ENCODE assay signal across 4 fruit fly cellular contexts in the genomic region with DNA sequence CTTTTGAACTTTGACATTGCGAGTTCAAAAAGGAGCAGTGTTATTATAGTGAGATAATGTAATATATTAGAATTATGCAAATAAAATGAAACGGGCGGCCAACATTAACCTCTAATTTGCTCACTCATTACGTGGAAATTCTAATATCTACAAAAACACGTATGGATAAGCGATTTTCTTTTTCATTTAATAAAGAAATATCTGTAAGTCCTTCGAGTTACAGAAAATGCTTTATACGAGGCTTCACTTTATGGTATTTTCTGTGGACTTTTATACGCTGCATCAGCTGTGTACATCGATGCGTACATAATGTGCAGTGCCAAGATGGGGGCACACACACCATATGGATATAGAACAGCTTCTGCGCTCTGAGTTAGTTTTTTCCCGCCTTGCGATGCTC.
TF ChIP-seq lines count a peak whose summit lies in the region.

No protein-coding gene starts in this region.

- no peak for TF ChIP-seq CTCF in whole organism, embryonic (GFP tag; optimal IDR thresholded peaks at IDR 0.05; lab: Kevin White, UChicago)

TF ChIP-seq in whole organism, adult, 20 proteins besides CTCF, POLR2A, EP300 and RAD21:
- TF ChIP-seq tj (GFP tag; optimal IDR thresholded peaks at IDR 0.05; lab: Kevin White, UChicago) (no peak), kay (GFP tag; lab: Kevin White, UChicago; ENCODE audit: borderline replicate concordance) (peak; percentile 65)

TF ChIP-seq in whole organism, embryonic, 481 proteins besides CTCF, POLR2A, EP300 and RAD21:
- peak; percentile 26 for TF ChIP-seq sens (GFP tag; lab: Kevin White, UChicago)
- peak in 1 of 2 experiments; percentile 4 for TF ChIP-seq bsh (GFP tag; optimal IDR thresholded peaks at IDR 0.05; lab: Kevin White, UChicago)
- TF ChIP-seq grau (tag; optimal IDR thresholded peaks at IDR 0.05; lab: Kevin White, UChicago) = peak; percentile 5
- TF ChIP-seq Dfd (GFP tag; optimal IDR thresholded peaks at IDR 0.05; lab: Kevin White, UChicago) = no peak
- TF ChIP-seq nerfin-2 (GFP tag; IDR thresholded peaks at IDR 0.05; lab: Robert Waterston, UW; ENCODE audit: partially characterized antibody) = no peak
- TF ChIP-seq ind (GFP tag; optimal IDR thresholded peaks at IDR 0.05; lab: Kevin White, UChicago) = no peak
- TF ChIP-seq CG10274 (GFP tag; optimal IDR thresholded peaks at IDR 0.05; lab: Kevin White, UChicago) = no peak
- TF ChIP-seq CG14710 (tag; optimal IDR thresholded peaks at IDR 0.05; lab: Kevin White, UChicago) = no peak
- TF ChIP-seq CG15696 (tag; optimal IDR thresholded peaks at IDR 0.05; lab: Kevin White, UChicago) = no peak
- TF ChIP-seq sisA (GFP tag; IDR thresholded peaks at IDR 0.05; lab: Robert Waterston, UW) = no peak
- TF ChIP-seq Oli (tag; optimal IDR thresholded peaks at IDR 0.05; lab: Kevin White, UChicago) = no peak
- no peak for TF ChIP-seq sens-2 (GFP tag; IDR thresholded peaks at IDR 0.05; lab: Robert Waterston, UW)
- no peak for TF ChIP-seq Kr (GFP tag; optimal IDR thresholded peaks at IDR 0.05; lab: Kevin White, UChicago)
- no peak for TF ChIP-seq BEAF-32 (GFP tag; optimal IDR thresholded peaks at IDR 0.05; lab: Kevin White, UChicago)
- TF ChIP-seq cas (GFP tag; IDR thresholded peaks at IDR 0.05; lab: Robert Waterston, UW) = no peak
- TF ChIP-seq Asciz (GFP tag; optimal IDR thresholded peaks at IDR 0.05; lab: Kevin White, UChicago) = no peak
- TF ChIP-seq Mad (GFP tag; optimal IDR thresholded peaks at IDR 0.05; lab: Kevin White, UChicago) = no peak
- no peak for TF ChIP-seq tup (GFP tag; optimal IDR thresholded peaks at IDR 0.05; lab: Kevin White, UChicago)
- no peak for TF ChIP-seq maf-S (GFP tag; optimal IDR thresholded peaks at IDR 0.05; lab: Kevin White, UChicago)
- no peak for TF ChIP-seq odd (GFP tag; optimal IDR thresholded peaks at IDR 0.05; lab: Kevin White, UChicago)
- TF ChIP-seq CG13296 (GFP tag; optimal IDR thresholded peaks at IDR 0.05; lab: Kevin White, UChicago) = no peak
- no peak for TF ChIP-seq pum (GFP tag; optimal IDR thresholded peaks at IDR 0.05; lab: Kevin White, UChicago)
- TF ChIP-seq CG3065 (GFP tag; optimal IDR thresholded peaks at IDR 0.05; lab: Kevin White, UChicago) = no peak
- TF ChIP-seq CG11504 (tag; optimal IDR thresholded peaks at IDR 0.05; lab: Kevin White, UChicago) = no peak
- TF ChIP-seq CG8359 (GFP tag; optimal IDR thresholded peaks at IDR 0.05; lab: Kevin White, UChicago; ENCODE audit: borderline replicate concordance) = no peak
- TF ChIP-seq Hr3 (GFP tag; optimal IDR thresholded peaks at IDR 0.05; lab: Kevin White, UChicago) = no peak

TF ChIP-seq in whole organism, prepupa, 60 proteins besides CTCF, POLR2A, EP300 and RAD21:
- TF ChIP-seq CG4318 (GFP tag; optimal IDR thresholded peaks at IDR 0.05; lab: Kevin White, UChicago) (no peak), dac (GFP tag; optimal IDR thresholded peaks at IDR 0.05; lab: Kevin White, UChicago) (no peak), Sox102F (GFP tag; optimal IDR thresholded peaks at IDR 0.05; lab: Kevin White, UChicago) (no peak), Eip78C (GFP tag; lab: Kevin White, UChicago) (peak; percentile 51), CG6792 (GFP tag; optimal IDR thresholded peaks at IDR 0.05; lab: Kevin White, UChicago) (no peak), Ets21C (GFP tag; optimal IDR thresholded peaks at IDR 0.05; lab: Kevin White, UChicago) (no peak), achi (GFP tag; optimal IDR thresholded peaks at IDR 0.05; lab: Kevin White, UChicago) (no peak), CG6163 (GFP tag; IDR thresholded peaks at IDR 0.05; lab: Robert Waterston, UW) (no peak), CG11902 (GFP tag; optimal IDR thresholded peaks at IDR 0.05; lab: Kevin White, UChicago) (no peak), ss (GFP tag; optimal IDR thresholded peaks at IDR 0.05; lab: Kevin White, UChicago) (peak in 1 of 2 experiments; percentile 23), fd59A (GFP tag; optimal IDR thresholded peaks at IDR 0.05; lab: Kevin White, UChicago) (no peak), cyc (GFP tag; optimal IDR thresholded peaks at IDR 0.05; lab: Kevin White, UChicago) (no peak), Sox15 (GFP tag; optimal IDR thresholded peaks at IDR 0.05; lab: Kevin White, UChicago) (no peak), CG6276 (GFP tag; optimal IDR thresholded peaks at IDR 0.05; lab: Kevin White, UChicago) (no peak), Met (GFP tag; optimal IDR thresholded peaks at IDR 0.05; lab: Kevin White, UChicago) (peak; percentile 14), Eip75B (GFP tag; optimal IDR thresholded peaks at IDR 0.05; lab: Kevin White, UChicago) (no peak), vri (GFP tag; optimal IDR thresholded peaks at IDR 0.05; lab: Kevin White, UChicago) (no peak), CG10631 (GFP tag; optimal IDR thresholded peaks at IDR 0.05; lab: Kevin White, UChicago) (no peak), Eip93F (GFP tag; optimal IDR thresholded peaks at IDR 0.05; lab: Kevin White, UChicago) (no peak), pdm3 (GFP tag; optimal IDR thresholded peaks at IDR 0.05; lab: Kevin White, UChicago) (peak; percentile 21), OdsH (GFP tag; optimal IDR thresholded peaks at IDR 0.05; lab: Kevin White, UChicago) (no peak), CG3919 (GFP tag; optimal IDR thresholded peaks at IDR 0.05; lab: Kevin White, UChicago) (no peak), CG10669 (GFP tag; optimal IDR thresholded peaks at IDR 0.05; lab: Kevin White, UChicago) (peak; percentile 8), CG7368 (GFP tag; optimal IDR thresholded peaks at IDR 0.05; lab: Kevin White, UChicago) (no peak), dsx (GFP tag; optimal IDR thresholded peaks at IDR 0.05; lab: Kevin White, UChicago; ENCODE audit: poor library complexity, severe bottlenecking) (no peak), Ets96B (tag; optimal IDR thresholded peaks at IDR 0.05; lab: Kevin White, UChicago) (peak; percentile 24), esn (GFP tag; optimal IDR thresholded peaks at IDR 0.05; lab: Kevin White, UChicago) (no peak)

TF ChIP-seq in whole organism, pupa, 21 proteins besides CTCF, POLR2A, EP300 and RAD21:
- TF ChIP-seq CG13204 (GFP tag; optimal IDR thresholded peaks at IDR 0.05; lab: Kevin White, UChicago) (no peak), CG34367 (tag; optimal IDR thresholded peaks at IDR 0.05; lab: Kevin White, UChicago) (no peak), CG14655 (GFP tag; optimal IDR thresholded peaks at IDR 0.05; lab: Kevin White, UChicago) (peak; percentile 3), CG9948 (tag; optimal IDR thresholded peaks at IDR 0.05; lab: Kevin White, UChicago) (peak; percentile 1), rn (GFP tag; IDR thresholded peaks at IDR 0.05; lab: Robert Waterston, UW) (no peak), CG17806 (tag; optimal IDR thresholded peaks at IDR 0.05; lab: Kevin White, UChicago) (peak; percentile 33), gl (tag; optimal IDR thresholded peaks at IDR 0.05; lab: Kevin White, UChicago) (no peak), CG8159 (tag; optimal IDR thresholded peaks at IDR 0.05; lab: Kevin White, UChicago) (peak; percentile 25), CG4496 (GFP tag; IDR thresholded peaks at IDR 0.05; lab: Robert Waterston, UW) (0 out of 3 replicates have a peak, but pooled peaks have one; percentile 20), Pif1A (GFP tag; optimal IDR thresholded peaks at IDR 0.05; lab: Kevin White, UChicago) (peak; percentile 13)
